Fruit fly (Drosophila melanogaster) whole organism, pupa: ENCODE data around the gene CG13407.

Source experiments
- CG10348 ChIP-seq: fragments of 200-800 bp; sonication (Bioruptor generic); IDR thresholded peaks from 2 replicates; pipeline ENCODE4 v1.3.6; 2022; ENCODE audit warnings: missing biosample characterization, missing genetic modification characterization
- CG12605 ChIP-seq: fragments of 200-800 bp; sonication (Bioruptor generic); IDR thresholded peaks from 2 replicates; pipeline ENCODE4 v1.3.6; 2022; ENCODE audit warnings: missing biosample characterization, missing genetic modification characterization
- CG13204 ChIP-seq: fragments of 200-800 bp; sonication (Bioruptor generic); optimal IDR thresholded peaks from 2 replicates; lab custom pipeline; 2018; ENCODE audit warnings: missing biosample characterization, mild to moderate bottlenecking, missing genetic modification characterization, moderate library complexity
- CG14655 ChIP-seq: fragments of 200-800 bp; sonication (Bioruptor generic); optimal IDR thresholded peaks from 3 replicates; lab custom pipeline; 2017; ENCODE audit warnings: mild to moderate bottlenecking, missing biosample characterization, missing genetic modification reagents, missing genetic modification characterization
- CG15710 ChIP-seq: fragments of 200-800 bp; sonication (Bioruptor generic); optimal IDR thresholded peaks from 2 replicates; lab custom pipeline; 2018; ENCODE audit warnings: missing biosample characterization, mild to moderate bottlenecking, missing genetic modification characterization, moderate library complexity
- CG34367 ChIP-seq: fragments of 200-800 bp; sonication (Bioruptor generic); optimal IDR thresholded peaks from 2 replicates; lab custom pipeline; 2018; ENCODE audit warnings: missing biosample characterization, mild to moderate bottlenecking, missing genetic modification characterization
- CG8159 ChIP-seq: fragments of 200-800 bp; sonication (Bioruptor generic); optimal IDR thresholded peaks from 3 replicates; lab custom pipeline; 2018; ENCODE audit warnings: missing biosample characterization, mild to moderate bottlenecking, missing genetic modification characterization, moderate library complexity
- CG8301 ChIP-seq: fragments of 200-800 bp; sonication (Bioruptor generic); optimal IDR thresholded peaks from 2 replicates; lab custom pipeline; 2018; ENCODE audit warnings: missing biosample characterization, mild to moderate bottlenecking, missing genetic modification characterization
- D1 ChIP-seq: fragments of 200-800 bp; sonication (Bioruptor generic); optimal IDR thresholded peaks from 2 replicates; lab custom pipeline; 2018; ENCODE audit warnings: missing biosample characterization, mild to moderate bottlenecking, missing genetic modification characterization, moderate library complexity
- EcR ChIP-seq: fragments of 200-800 bp; sonication (Bioruptor generic); optimal IDR thresholded peaks from 3 replicates; lab custom pipeline; 2019; ENCODE audit warnings: missing biosample characterization, missing genetic modification characterization, mild to moderate bottlenecking, moderate library complexity, missing genetic modification reagents
- Pif1B ChIP-seq: fragments of 200-800 bp; sonication (Bioruptor generic); optimal IDR thresholded peaks from 3 replicates; lab custom pipeline; 2016; ENCODE audit warnings: missing biosample characterization, missing genetic modification characterization
- gl ChIP-seq: fragments of 200-800 bp; sonication (Bioruptor generic); optimal IDR thresholded peaks from 2 replicates; lab custom pipeline; 2018; ENCODE audit warnings: missing biosample characterization, mild to moderate bottlenecking, missing genetic modification characterization
- rn ChIP-seq: fragments of 200-800 bp; sonication (Bioruptor generic); IDR thresholded peaks from 2 replicates; pipeline ENCODE4 v1.3.6; 2022; ENCODE audit warnings: missing biosample characterization, missing genetic modification characterization

DNA sequence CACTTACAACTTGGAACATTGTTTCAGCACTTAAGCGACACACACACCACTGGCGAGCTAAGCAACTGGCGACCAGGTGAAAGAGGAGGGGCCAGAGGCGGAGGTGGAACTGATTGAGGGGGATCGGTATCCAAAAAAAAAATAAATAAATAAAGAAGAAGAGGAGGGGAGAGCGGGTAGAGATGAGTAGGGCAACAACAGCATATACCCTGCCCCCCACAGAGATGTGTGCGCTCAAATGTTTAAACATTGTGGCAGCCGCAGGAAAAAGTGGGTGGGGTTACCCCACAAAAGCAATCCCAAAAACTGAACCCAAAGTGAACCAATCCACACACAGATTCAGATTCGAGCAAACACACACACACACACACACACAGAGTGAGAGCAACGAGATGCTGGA, 47.2 kb downstream of the CG13407 start:
- TF ChIP-seq CG15710, result no peak
- TF ChIP-seq CG8159 (tag; lab: Kevin White, UChicago), result no peak
- 0 out of 2 replicates have a peak, but pooled peaks have one; percentile 27 for TF ChIP-seq rn (GFP tag; lab: Robert Waterston, UW)
- TF ChIP-seq CG34367 (tag; lab: Kevin White, UChicago), result no peak
- TF ChIP-seq Pif1B (GFP tag; lab: Kevin White, UChicago), result no peak
- TF ChIP-seq gl (tag; lab: Kevin White, UChicago), result no peak
- TF ChIP-seq CG14655, result no peak
- no peak for TF ChIP-seq CG8301 (tag; lab: Kevin White, UChicago)
- TF ChIP-seq CG13204 (GFP tag; lab: Kevin White, UChicago), result no peak
- TF ChIP-seq CG10348 (GFP tag; lab: Robert Waterston, UW), result no peak
- 0 out of 2 replicates have a peak, but pooled peaks have one; percentile 8 for TF ChIP-seq CG12605 (GFP tag; lab: Robert Waterston, UW)
- TF ChIP-seq D1 (tag; lab: Kevin White, UChicago), result no peak
- no peak for TF ChIP-seq EcR (GFP tag; lab: Kevin White, UChicago)
